Worm (Caenorhabditis elegans): ENCODE measurements around the gene mdt-30.

Gene mdt-30

DNA sequence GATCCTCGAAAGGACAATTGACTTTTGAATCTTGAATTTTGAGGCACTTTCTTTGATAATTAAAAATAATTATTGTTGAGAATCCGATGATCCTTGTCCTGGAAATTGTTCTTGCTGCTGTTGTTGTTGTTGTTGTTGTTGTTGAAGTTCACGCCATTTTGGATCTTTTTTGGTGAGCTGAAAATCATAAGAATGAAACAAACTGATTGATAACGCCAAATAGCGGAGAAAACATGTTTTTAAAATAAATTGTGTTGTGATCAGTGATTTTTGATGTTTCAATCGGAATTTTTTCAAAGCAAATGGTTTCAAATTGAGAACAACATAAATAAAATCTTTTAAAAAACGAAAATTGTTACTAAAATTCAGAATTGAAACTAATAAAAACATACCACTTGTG, 10.8 kb downstream of the mdt-30 start:
- TF ChIP-seq ZK546.5 (tag; optimal IDR thresholded peaks at IDR 0.05) (no peak), blmp-1 (tag; optimal IDR thresholded peaks at IDR 0.05; ENCODE audit: insufficient read depth) (no peak), ztf-11 (tag; optimal IDR thresholded peaks at IDR 0.05) (no peak), nhr-11 (tag; optimal IDR thresholded peaks at IDR 0.05) (no peak), lin-39 (tag; optimal IDR thresholded peaks at IDR 0.05) (no peak), nhr-129 (tag; optimal IDR thresholded peaks at IDR 0.05) (no peak), F13H6.1 (tag; optimal IDR thresholded peaks at IDR 0.05) (no peak), ceh-82 (tag; optimal IDR thresholded peaks at IDR 0.05) (no peak), ztf-1 (GFP tag; conservative IDR thresholded peaks at IDR 0.05) (no peak), nhr-23 (tag; optimal IDR thresholded peaks at IDR 0.05) (no peak), nhr-12 (tag; optimal IDR thresholded peaks at IDR 0.05) (no peak), Y55F3AM.14 (GFP tag; optimal IDR thresholded peaks at IDR 0.05) (no peak), sma-3 (GFP tag; optimal IDR thresholded peaks at IDR 0.05) (no peak), zag-1 (tag; optimal IDR thresholded peaks at IDR 0.05) (no peak), nhr-237 (tag; optimal IDR thresholded peaks at IDR 0.05) (no peak), unc-62 (GFP tag; optimal IDR thresholded peaks at IDR 0.05) (no peak), mdl-1 (tag; optimal IDR thresholded peaks at IDR 0.05) (no peak), snpc-4 (tag; optimal IDR thresholded peaks at IDR 0.05) (no peak), nhr-21 (tag; optimal IDR thresholded peaks at IDR 0.05) (no peak)

DNA sequence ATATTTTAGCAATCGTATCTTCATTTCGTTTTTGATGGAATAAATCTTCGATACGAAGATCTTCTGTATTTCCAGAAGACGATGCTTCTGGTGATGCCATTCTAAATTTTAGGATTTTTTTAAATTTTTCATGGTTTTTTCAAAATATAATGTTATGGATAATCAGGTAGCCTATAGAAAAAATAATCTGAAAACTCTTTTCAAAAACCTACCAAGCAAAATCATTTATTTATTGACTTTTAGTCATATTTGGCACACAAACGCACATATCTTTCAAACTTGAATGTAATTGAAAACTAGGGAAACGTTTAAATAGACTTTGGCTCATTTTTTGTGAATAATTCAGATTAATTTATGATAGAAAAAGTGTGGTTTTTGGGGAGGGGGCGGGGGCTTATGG, 11.4 kb downstream of the mdt-30 start, which contains the start of gene F44B9.5:
TSS of gene F44B9.5 (minus strand) at position 101 of the 400 bp plus-strand sequence.
- no peak for TF ChIP-seq zag-1 (tag; optimal IDR thresholded peaks at IDR 0.05)
- no peak for TF ChIP-seq ztf-11 (tag; optimal IDR thresholded peaks at IDR 0.05)
- no peak for TF ChIP-seq ceh-16 (tag; optimal IDR thresholded peaks at IDR 0.05)

DNA sequence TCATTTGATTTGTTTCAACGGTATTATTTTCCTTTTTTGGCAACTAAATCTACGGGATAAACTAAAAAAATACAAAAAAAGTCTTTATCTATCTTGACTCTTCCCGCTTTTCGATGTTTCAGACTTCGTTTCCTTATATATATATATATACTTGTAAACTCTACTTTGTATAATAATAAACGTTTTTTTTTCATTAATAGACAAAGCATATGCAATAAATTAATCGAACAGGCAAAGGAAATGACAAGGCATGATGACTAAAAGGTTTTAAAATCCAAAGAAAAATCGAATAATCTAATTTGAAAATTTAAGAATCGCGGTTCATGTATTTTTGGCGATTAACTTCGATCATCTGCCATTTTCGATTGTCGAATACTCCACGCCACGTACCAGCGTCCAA, 14.3 kb downstream of the mdt-30 start:
- TF ChIP-seq fos-1 (tag; optimal IDR thresholded peaks at IDR 0.05) (no peak), blmp-1 (tag; optimal IDR thresholded peaks at IDR 0.05; ENCODE audit: insufficient read depth) (no peak), skn-1 (tag; optimal IDR thresholded peaks at IDR 0.05) (no peak), mdl-1 (tag; optimal IDR thresholded peaks at IDR 0.05) (no peak), Y55F3AM.14 (GFP tag; optimal IDR thresholded peaks at IDR 0.05) (no peak), dmd-4 (tag; optimal IDR thresholded peaks at IDR 0.05) (no peak), nhr-237 (tag; optimal IDR thresholded peaks at IDR 0.05) (no peak), ZK546.5 (tag; optimal IDR thresholded peaks at IDR 0.05) (no peak), snpc-4 (tag; optimal IDR thresholded peaks at IDR 0.05) (no peak), ceh-16 (tag; optimal IDR thresholded peaks at IDR 0.05) (no peak), ztf-1 (GFP tag; conservative IDR thresholded peaks at IDR 0.05) (no peak), mbf-1 (tag; optimal IDR thresholded peaks at IDR 0.05) (no peak), ceh-82 (tag; optimal IDR thresholded peaks at IDR 0.05) (no peak), nhr-11 (tag; optimal IDR thresholded peaks at IDR 0.05) (no peak), elt-1 (tag; optimal IDR thresholded peaks at IDR 0.05) (no peak), lsy-2 (tag; optimal IDR thresholded peaks at IDR 0.05) (no peak), crh-2 (tag; optimal IDR thresholded peaks at IDR 0.05) (no peak), ama-1 (optimal IDR thresholded peaks at IDR 0.05) (no peak), ztf-11 (tag; optimal IDR thresholded peaks at IDR 0.05) (no peak), sma-3 (GFP tag; optimal IDR thresholded peaks at IDR 0.05) (no peak)

DNA sequence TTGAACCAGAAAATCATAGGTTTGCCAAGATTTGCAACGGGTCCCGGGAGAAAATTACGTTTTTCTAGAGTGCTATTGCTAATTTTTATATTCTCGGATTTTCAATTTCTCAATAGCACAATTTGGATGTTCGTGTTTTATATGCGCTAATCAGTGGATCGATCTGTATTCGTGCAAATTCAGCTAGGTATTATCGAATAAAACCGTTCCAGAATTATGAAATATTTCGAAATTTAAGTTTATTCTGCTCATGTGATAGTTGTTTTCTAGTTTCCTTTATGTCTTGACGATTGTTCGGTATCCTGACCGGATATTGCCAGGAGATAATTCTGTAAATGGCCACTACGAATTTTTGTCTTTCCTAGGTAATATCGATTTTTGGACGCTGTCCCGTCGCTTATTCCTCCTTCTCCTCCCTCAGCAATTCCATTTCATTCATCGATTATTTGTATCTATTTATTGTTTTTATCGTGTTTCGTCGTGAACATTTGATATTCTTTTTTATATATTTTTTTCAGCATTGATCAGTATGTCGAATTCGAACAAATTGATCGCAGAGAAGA, 17.5 kb downstream of the mdt-30 start, which contains the start of gene cit-1.2:
TSS of gene cit-1.2 (plus strand) at position 513 of the 563 bp plus-strand sequence.
- TF ChIP-seq lsy-2 (tag; optimal IDR thresholded peaks at IDR 0.05): no peak
- TF ChIP-seq nhr-129 (tag; optimal IDR thresholded peaks at IDR 0.05): peak; percentile 55

DNA sequence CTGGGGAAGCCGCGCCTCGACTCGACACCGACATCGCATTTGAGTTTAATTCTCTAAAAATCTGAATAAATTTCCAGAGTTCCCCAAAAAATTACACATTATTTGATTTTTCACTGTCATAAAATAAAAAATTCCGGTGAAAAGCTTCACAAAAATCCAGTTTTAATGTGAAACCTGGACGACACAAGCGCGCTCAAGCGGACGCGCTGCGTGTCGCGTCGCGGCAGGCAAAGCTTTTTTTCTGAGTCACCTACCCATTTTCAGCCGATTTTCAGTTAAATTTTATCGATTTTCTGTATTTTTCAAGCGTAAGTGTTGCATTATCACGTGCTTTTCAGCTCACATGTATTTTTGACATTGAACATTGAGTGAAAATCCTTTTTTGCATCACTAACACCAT, 18.1 kb downstream of the mdt-30 start, which contains the start of gene cit-1.1:
TSS of gene cit-1.1 (minus strand) at position 53 of the 400 bp plus-strand sequence.
- TF ChIP-seq nhr-23 (tag; optimal IDR thresholded peaks at IDR 0.05) (no peak), ama-1 (optimal IDR thresholded peaks at IDR 0.05) (peak; percentile 54), lsy-2 (tag; optimal IDR thresholded peaks at IDR 0.05) (peak in 1 of 2 experiments; percentile 39), F13H6.1 (tag; optimal IDR thresholded peaks at IDR 0.05) (no peak), unc-62 (GFP tag; optimal IDR thresholded peaks at IDR 0.05) (no peak), nhr-11 (tag; optimal IDR thresholded peaks at IDR 0.05) (no peak), ztf-4 (tag; optimal IDR thresholded peaks at IDR 0.05) (no peak), nhr-21 (tag; optimal IDR thresholded peaks at IDR 0.05) (no peak), C34F6.9 (tag; optimal IDR thresholded peaks at IDR 0.05) (peak; percentile 53), lin-11 (tag; optimal IDR thresholded peaks at IDR 0.05) (peak; percentile 1), nhr-77 (tag; optimal IDR thresholded peaks at IDR 0.05) (no peak), fos-1 (tag; optimal IDR thresholded peaks at IDR 0.05) (peak; percentile 58), nhr-25 (tag; optimal IDR thresholded peaks at IDR 0.05) (no peak), mab-5 (tag; optimal IDR thresholded peaks at IDR 0.05) (no peak), ztf-11 (tag; optimal IDR thresholded peaks at IDR 0.05) (no peak), unc-55 (GFP tag; optimal IDR thresholded peaks at IDR 0.05) (peak; percentile 51), peb-1 (tag; optimal IDR thresholded peaks at IDR 0.05) (no peak), elt-3 (tag; optimal IDR thresholded peaks at IDR 0.05) (no peak), dmd-4 (tag; optimal IDR thresholded peaks at IDR 0.05) (no peak), ceh-82 (tag; optimal IDR thresholded peaks at IDR 0.05) (no peak)
